Fruit fly (Drosophila melanogaster) whole organism, adult: ENCODE measurements around the gene Dyro.

Experiments used
- CG11617 ChIP-seq: fragments of 200-800 bp; sonication (Bioruptor generic); optimal IDR thresholded peaks from 2 replicates; lab custom pipeline; 2017; ENCODE audit warnings: mild to moderate bottlenecking, missing biosample characterization, missing genetic modification reagents, missing genetic modification characterization
- CG12768 ChIP-seq: fragments of 200-800 bp; sonication (Bioruptor generic); optimal IDR thresholded peaks from 2 replicates; lab custom pipeline; 2017; ENCODE audit warnings: missing biosample characterization, missing genetic modification characterization, mild to moderate bottlenecking, moderate library complexity, missing genetic modification reagents
- CG14711 ChIP-seq: fragments of 200-800 bp; sonication (Bioruptor generic); optimal IDR thresholded peaks from 2 replicates; lab custom pipeline; 2018; ENCODE audit warnings: missing biosample characterization, mild to moderate bottlenecking, missing genetic modification characterization, moderate library complexity
- CG1620 ChIP-seq: fragments of 200-800 bp; sonication (Bioruptor generic); optimal IDR thresholded peaks from 2 replicates; lab custom pipeline; 2016; ENCODE audit warnings: missing biosample characterization, missing genetic modification characterization
- CG33017 ChIP-seq: fragments of 200-800 bp; sonication (Bioruptor generic); optimal IDR thresholded peaks from 2 replicates; lab custom pipeline; 2018; ENCODE audit warnings: missing biosample characterization, mild to moderate bottlenecking, missing genetic modification characterization, moderate library complexity
- CG5204 ChIP-seq: fragments of 200-800 bp; sonication (Bioruptor generic); optimal IDR thresholded peaks from 2 replicates; lab custom pipeline; 2016; ENCODE audit warnings: missing biosample characterization, missing genetic modification characterization
- CG7045 ChIP-seq: fragments of 200-800 bp; sonication (Bioruptor generic); optimal IDR thresholded peaks from 2 replicates; lab custom pipeline; 2017; ENCODE audit warnings: missing biosample characterization, mild to moderate bottlenecking, missing genetic modification characterization
- CG7101 ChIP-seq: fragments of 200-800 bp; sonication (Bioruptor generic); optimal IDR thresholded peaks from 2 replicates; lab custom pipeline; 2018; ENCODE audit warnings: missing biosample characterization, mild to moderate bottlenecking, missing genetic modification characterization, moderate library complexity
- Clk ChIP-seq: fragments of 200-800 bp; sonication (Bioruptor generic); optimal IDR thresholded peaks from 2 replicates; lab custom pipeline; 2017; ENCODE audit warnings: missing biosample characterization, missing genetic modification characterization
- Crg-1 ChIP-seq: fragments of 200-800 bp; sonication (Bioruptor generic); optimal IDR thresholded peaks from 2 replicates; lab custom pipeline; 2016; ENCODE audit warnings: missing biosample characterization, missing genetic modification characterization
- Hr96 ChIP-seq: fragments of 200-800 bp; sonication (Bioruptor generic); optimal IDR thresholded peaks from 2 replicates; lab custom pipeline; 2016; ENCODE audit warnings: missing biosample characterization, missing genetic modification characterization
- Mnt ChIP-seq: fragments of 200-800 bp; sonication (Bioruptor generic); optimal IDR thresholded peaks from 2 replicates; lab custom pipeline; 2016; ENCODE audit warnings: missing biosample characterization, mild to moderate bottlenecking, missing genetic modification characterization
- bab1 ChIP-seq: fragments of 200-800 bp; sonication (Bioruptor generic); optimal IDR thresholded peaks from 3 replicates; lab custom pipeline; 2019; ENCODE audit warnings: missing biosample characterization, mild to moderate bottlenecking, missing genetic modification characterization, moderate library complexity
- cic ChIP-seq: fragments of 200-800 bp; sonication (Bioruptor generic); optimal IDR thresholded peaks from 2 replicates; lab custom pipeline; 2017; ENCODE audit warnings: missing biosample characterization, mild to moderate bottlenecking, missing genetic modification characterization, moderate library complexity
- cnc ChIP-seq, 2 experiments: fragments of >200 bp; optimal IDR thresholded peaks; 2 replicates each; lab custom pipeline; 2017
- kay ChIP-seq: fragments of 200-800 bp; sonication (Bioruptor generic); peaks from one replicate; lab custom pipeline; 2016; ENCODE audit warnings: missing biosample characterization, missing genetic modification characterization, borderline replicate concordance
- ovo ChIP-seq: fragments of 200-800 bp; sonication (Bioruptor generic); optimal IDR thresholded peaks from 2 replicates; lab custom pipeline; 2016; ENCODE audit warnings: missing biosample characterization, missing genetic modification characterization
- pad ChIP-seq: fragments of 200-800 bp; sonication (Bioruptor generic); optimal IDR thresholded peaks from 3 replicates; lab custom pipeline; 2017; ENCODE audit warnings: missing biosample characterization, missing genetic modification characterization, mild to moderate bottlenecking, moderate library complexity, missing genetic modification reagents
- tj ChIP-seq: fragments of 200-800 bp; sonication (Bioruptor generic); optimal IDR thresholded peaks from 3 replicates; lab custom pipeline; 2017; ENCODE audit warnings: missing biosample characterization, mild to moderate bottlenecking, missing genetic modification characterization, moderate library complexity
- toe ChIP-seq: fragments of 200-800 bp; sonication (Bioruptor generic); optimal IDR thresholded peaks from 2 replicates; lab custom pipeline; 2016; ENCODE audit warnings: missing biosample characterization, missing genetic modification characterization

The Dyro gene

DNA sequence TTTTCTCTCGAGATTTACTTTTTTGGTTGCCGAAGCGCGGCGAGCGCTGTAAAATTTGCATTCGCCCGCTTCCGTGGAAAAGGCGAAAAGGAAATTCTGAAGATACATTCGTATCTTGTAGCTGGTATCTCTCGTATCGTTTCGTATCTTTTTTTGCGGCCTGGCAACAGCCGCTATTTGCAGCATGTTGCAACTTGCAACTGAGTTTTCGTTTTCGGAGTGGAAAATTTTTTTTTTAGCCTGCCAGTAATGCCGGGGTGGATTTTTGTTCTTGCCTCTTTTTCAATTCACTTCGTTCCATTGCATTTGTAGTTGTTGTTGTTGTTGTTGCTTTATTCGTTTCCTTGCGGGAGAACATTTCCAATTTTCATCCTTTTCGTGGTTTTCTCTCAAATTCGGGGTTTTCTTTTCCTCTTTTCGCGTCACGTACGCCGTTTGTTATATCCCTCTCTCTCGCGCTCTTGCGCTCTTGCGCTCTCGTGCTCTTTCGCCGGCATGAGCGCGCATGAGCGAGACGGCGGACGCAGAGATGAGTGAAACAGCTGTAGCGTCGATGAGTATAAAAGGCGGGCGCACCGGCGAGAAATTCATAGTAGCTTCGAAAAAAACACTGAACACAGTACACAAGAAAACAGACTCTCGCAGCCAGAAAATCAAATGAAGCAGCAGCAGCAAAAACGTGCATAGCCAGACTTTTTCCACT, 43.8 kb downstream of the Dyro start, which contains the start of gene scyl:
Gene scyl (plus strand): TSS at position 587 of the 703 bp plus-strand sequence.
- TF ChIP-seq Crg-1 (GFP tag; lab: Kevin White, UChicago) (peak; percentile 54), CG5204 (GFP tag; lab: Kevin White, UChicago) (no peak), Hr96 (GFP tag; lab: Kevin White, UChicago) (peak; percentile 44), Clk (GFP tag; lab: Kevin White, UChicago) (no peak), CG33017 (peak; percentile 51), bab1 (peak; percentile 82), CG7045 (GFP tag; lab: Kevin White, UChicago) (no peak), CG1620 (peak; percentile 9), cic (GFP tag; lab: Kevin White, UChicago) (peak; percentile 73), CG7101 (peak; percentile 54), Mnt (GFP tag; lab: Kevin White, UChicago) (peak; percentile 92), ovo (GFP tag; lab: Kevin White, UChicago) (peak; percentile 46), tj (GFP tag; lab: Kevin White, UChicago) (peak; percentile 79), kay (GFP tag; lab: Kevin White, UChicago) (no peak), CG14711 (tag; lab: Kevin White, UChicago) (peak; percentile 37), CG12768 (GFP tag; lab: Kevin White, UChicago) (peak; percentile 74), cnc (optimal IDR thresholded peaks at IDR 0.05; lab: Kevin White, UChicago) (no peak), CG11617 (GFP tag; lab: Kevin White, UChicago) (peak; percentile 35), toe (no peak), pad (GFP tag; lab: Kevin White, UChicago) (peak; percentile 39)

DNA sequence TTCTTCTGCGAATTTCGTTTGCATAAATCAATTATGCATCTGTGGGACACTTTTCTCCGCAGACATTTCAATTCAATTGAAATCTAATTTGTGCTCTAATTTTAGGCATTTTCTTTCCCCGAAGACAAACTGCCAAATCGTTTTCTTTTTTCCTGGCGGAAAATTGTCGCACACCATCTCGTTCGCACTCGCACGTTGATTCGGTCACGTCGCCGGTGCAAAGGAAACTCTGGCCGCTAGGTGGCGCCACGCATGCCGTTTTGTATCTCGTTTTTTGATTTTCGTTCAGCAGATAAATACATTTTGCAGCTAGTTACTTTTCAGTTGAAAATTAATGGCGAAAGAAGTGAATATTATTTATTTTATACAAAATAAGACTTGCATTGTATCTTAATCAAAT, 47.4 kb downstream of the Dyro start:
- TF ChIP-seq tj (GFP tag; lab: Kevin White, UChicago) (peak; percentile 19), CG7101 (no peak), cnc (optimal IDR thresholded peaks at IDR 0.05; lab: Kevin White, UChicago) (no peak), toe (no peak), cic (GFP tag; lab: Kevin White, UChicago) (no peak), Mnt (GFP tag; lab: Kevin White, UChicago) (no peak), Hr96 (GFP tag; lab: Kevin White, UChicago) (no peak), bab1 (peak; percentile 6), CG12768 (GFP tag; lab: Kevin White, UChicago) (no peak), CG7045 (GFP tag; lab: Kevin White, UChicago) (peak; percentile 34)

- peak; percentile 39 for TF ChIP-seq CG7045 (GFP tag; lab: Kevin White, UChicago)
- TF ChIP-seq ovo (GFP tag; lab: Kevin White, UChicago), result peak; percentile 34
- TF ChIP-seq CG7101, result peak; percentile 29
- peak; percentile 33 for TF ChIP-seq CG1620
- no peak for TF ChIP-seq Clk (GFP tag; lab: Kevin White, UChicago)
- TF ChIP-seq CG12768 (GFP tag; lab: Kevin White, UChicago), result peak; percentile 71
- peak; percentile 23 for TF ChIP-seq Mnt (GFP tag; lab: Kevin White, UChicago)
- TF ChIP-seq Crg-1 (GFP tag; lab: Kevin White, UChicago), result peak; percentile 41
- peak; percentile 64 for TF ChIP-seq bab1
- TF ChIP-seq kay (GFP tag; lab: Kevin White, UChicago), result peak; percentile 80
- TF ChIP-seq tj (GFP tag; lab: Kevin White, UChicago), result peak; percentile 74
- TF ChIP-seq Hr96 (GFP tag; lab: Kevin White, UChicago), result no peak
- TF ChIP-seq CG33017, result peak; percentile 36
- TF ChIP-seq CG14711 (tag; lab: Kevin White, UChicago), result no peak
- peak; percentile 29 for TF ChIP-seq pad (GFP tag; lab: Kevin White, UChicago)
- TF ChIP-seq cic (GFP tag; lab: Kevin White, UChicago), result peak; percentile 79
- TF ChIP-seq cnc (optimal IDR thresholded peaks at IDR 0.05; lab: Kevin White, UChicago), result no peak
- TF ChIP-seq CG11617 (GFP tag; lab: Kevin White, UChicago), result peak; percentile 24
These were observed 48.1 kb downstream of the Dyro start for dm6 chr3L:11247370-11248255.

- TF ChIP-seq ovo (GFP tag; lab: Kevin White, UChicago) (peak; percentile 49), CG33017 (peak; percentile 65), Mnt (GFP tag; lab: Kevin White, UChicago) (no peak), tj (GFP tag; lab: Kevin White, UChicago) (peak; percentile 73), CG12768 (GFP tag; lab: Kevin White, UChicago) (peak; percentile 92), CG1620 (peak; percentile 39), CG5204 (GFP tag; lab: Kevin White, UChicago) (peak; percentile 44), kay (GFP tag; lab: Kevin White, UChicago) (peak; percentile 91), Crg-1 (GFP tag; lab: Kevin White, UChicago) (no peak), CG7045 (GFP tag; lab: Kevin White, UChicago) (peak; percentile 58), pad (GFP tag; lab: Kevin White, UChicago) (peak; percentile 28), bab1 (peak; percentile 47), cnc (optimal IDR thresholded peaks at IDR 0.05; lab: Kevin White, UChicago) (no peak), toe (peak; percentile 24), cic (GFP tag; lab: Kevin White, UChicago) (peak; percentile 68), CG11617 (GFP tag; lab: Kevin White, UChicago) (peak; percentile 43), CG7101 (peak; percentile 51), CG14711 (tag; lab: Kevin White, UChicago) (peak; percentile 7), Hr96 (GFP tag; lab: Kevin White, UChicago) (peak; percentile 69), Clk (GFP tag; lab: Kevin White, UChicago) (peak; percentile 69)
These were observed 49.5 kb downstream of the Dyro start for dm6 chr3L:11246046-11246887.
